Worm (Caenorhabditis elegans) whole organism, L3 larva: Measurements from ENCODE around the gene nspc-19.

Source experiments
- aly-2 ChIP-seq: fragments of 150-350 bp; optimal IDR thresholded peaks from 2 replicates; lab custom pipeline; 2014; ENCODE audit warnings: missing biosample characterization, missing genetic modification characterization
- ama-1 ChIP-seq: fragments of 150-350 bp; optimal IDR thresholded peaks from 2 replicates; lab custom pipeline; 2018
- ceh-16 ChIP-seq: sonication (generic microtip); optimal IDR thresholded peaks from 2 replicates; lab custom pipeline; 2017; ENCODE audit warnings: missing biosample characterization, missing genetic modification characterization
- ceh-82 ChIP-seq: fragments of 150-350 bp; optimal IDR thresholded peaks from 2 replicates; lab custom pipeline; 2014; ENCODE audit warnings: missing biosample characterization, missing genetic modification characterization
- fos-1 ChIP-seq: fragments of 150-350 bp; optimal IDR thresholded peaks from 2 replicates; lab custom pipeline; 2014; ENCODE audit warnings: missing biosample characterization, missing genetic modification characterization
- lin-39 ChIP-seq: fragments of 150-350 bp; optimal IDR thresholded peaks from 2 replicates; lab custom pipeline; 2018; ENCODE audit warnings: missing biosample characterization, missing genetic modification reagents, missing genetic modification characterization
- nhr-11 ChIP-seq: fragments of 150-350 bp; optimal IDR thresholded peaks from 2 replicates; lab custom pipeline; 2014; ENCODE audit warnings: missing biosample characterization, missing genetic modification characterization
- pqm-1 ChIP-seq: fragments of 150-350 bp; optimal IDR thresholded peaks from 2 replicates; lab custom pipeline; 2017; ENCODE audit warnings: missing biosample characterization, missing genetic modification characterization, inconsistent platforms
- tbx-2 ChIP-seq: sonication (generic microtip); optimal IDR thresholded peaks from 2 replicates; lab custom pipeline; 2016; ENCODE audit warnings: mild to moderate bottlenecking, missing genetic modification characterization, missing compliant biosample characterization
- unc-62 ChIP-seq: fragments of 150-350 bp; sonication (generic microtip); optimal IDR thresholded peaks from 4 replicates; lab custom pipeline; 2014; ENCODE audit warnings: missing biosample characterization, missing genetic modification reagents, missing genetic modification characterization

DNA sequence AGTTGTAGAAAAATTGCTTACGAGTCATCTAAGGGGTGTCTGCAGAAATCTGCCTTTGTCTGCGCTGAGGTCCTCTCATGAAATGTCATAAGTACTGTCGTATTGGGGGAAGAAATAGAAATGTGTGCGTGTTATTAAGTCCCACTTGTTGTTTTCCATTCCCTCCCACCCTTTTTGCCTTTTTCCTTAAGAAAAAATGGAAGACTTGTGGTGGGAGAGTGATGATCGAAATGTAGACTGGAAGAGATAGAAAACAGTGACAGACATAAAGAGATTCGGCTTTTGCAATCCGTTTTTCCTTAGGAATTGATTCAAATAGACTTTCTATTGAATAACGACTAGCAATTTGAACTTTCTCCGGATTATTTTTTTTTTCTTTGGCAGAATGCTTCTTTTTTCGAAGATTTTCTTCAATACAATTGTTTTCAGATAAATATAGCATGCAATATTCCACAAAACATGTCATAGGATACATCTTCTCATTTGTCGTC is 21.3 kb downstream of the nspc-19 start, which contains the start of gene ram-5:
- TF ChIP-seq fos-1 = no peak
- TF ChIP-seq ama-1 (lab: Kevin White, UChicago) = no peak
- TF ChIP-seq unc-62 (GFP tag; lab: Kevin White, UChicago) = no peak
- no peak for TF ChIP-seq tbx-2 (tag; lab: Kevin White, UChicago)
- no peak for TF ChIP-seq lin-39
- no peak for TF ChIP-seq nhr-11 (tag; lab: Kevin White, UChicago)
- no peak for TF ChIP-seq pqm-1 (tag; lab: Kevin White, UChicago)
- TF ChIP-seq aly-2 = no peak
- TF ChIP-seq ceh-82 (tag; lab: Kevin White, UChicago) = no peak
- no peak for TF ChIP-seq ceh-16 (tag; lab: Kevin White, UChicago)
